Worm (Caenorhabditis elegans): ENCODE measurements around the gene mcm-3.
A peak's percentile ranks its signal among the peaks of the same experiment; 100 is the strongest.

The mcm-3 gene

ce11 chrV:15059534-15059933 lies at the start of gene mcm-3, which contains the start of gene C25D7.15:
TSS of gene mcm-3 (minus strand) at chrV:15059599.
TSS of gene C25D7.15 (plus strand) at chrV:15059808.
- TF ChIP-seq R02D3.7 (tag; optimal IDR thresholded peaks at IDR 0.05) (no peak), mes-2 (tag; optimal IDR thresholded peaks at IDR 0.05; ENCODE audit: poor library complexity, severe bottlenecking) (peak; percentile 64), nhr-48 (tag; optimal IDR thresholded peaks at IDR 0.05) (peak; percentile 12), daf-16 (GFP tag; optimal IDR thresholded peaks at IDR 0.05) (no peak), daf-16 (tag; optimal IDR thresholded peaks at IDR 0.05) (peak; percentile 70), nhr-6 (tag; optimal IDR thresholded peaks at IDR 0.05) (peak; percentile 79), duxl-1 (tag; optimal IDR thresholded peaks at IDR 0.05; ENCODE audit: poor library complexity) (no peak), Y48G9A.11 (GFP tag; IDR thresholded peaks at IDR 0.05) (no peak), nhr-42 (GFP tag; IDR thresholded peaks at IDR 0.05) (no peak), unc-130 (GFP tag; optimal IDR thresholded peaks at IDR 0.05) (peak; percentile 25), lin-38 (GFP tag; IDR thresholded peaks at IDR 0.05) (peak; percentile 66), php-3 (GFP tag; IDR thresholded peaks at IDR 0.05) (no peak), hlh-11 (tag; optimal IDR thresholded peaks at IDR 0.05) (peak; percentile 5), nhr-102 (tag; optimal IDR thresholded peaks at IDR 0.05) (no peak), gei-8 (GFP tag; optimal IDR thresholded peaks at IDR 0.05) (no peak), hif-1 (tag; optimal IDR thresholded peaks at IDR 0.05) (no peak), dpl-1 (GFP tag; optimal IDR thresholded peaks at IDR 0.05) (peak; percentile 85), dmd-8 (GFP tag; IDR thresholded peaks at IDR 0.05) (no peak)

- TF ChIP-seq egl-43 (GFP tag; IDR thresholded peaks at IDR 0.05) (0 out of 2 replicates have a peak, but pooled peaks have one; percentile 14), lim-7 (GFP tag; IDR thresholded peaks at IDR 0.05) (peak; percentile 67), hmg-1.1 (GFP tag; IDR thresholded peaks at IDR 0.05) (peak; percentile 21; the same call in 1 of the 2 replicates), dmd-8 (GFP tag; IDR thresholded peaks at IDR 0.05) (0 out of 2 replicates have a peak, but pooled peaks have one; percentile 58), ceh-44 (GFP tag; IDR thresholded peaks at IDR 0.05) (0 out of 2 replicates have a peak, but pooled peaks have one; percentile 37)
These were observed 46.6 kb upstream of the mcm-3 start, which contains the start of gene C01G10.14 for ce11 chrV:15105893-15106598. TSS of gene C01G10.14 (minus strand) at chrV:15105943.

- no peak for TF ChIP-seq dve-1 (tag; optimal IDR thresholded peaks at IDR 0.05; ENCODE audit: insufficient read depth)
- no peak for TF ChIP-seq nhr-42 (GFP tag; IDR thresholded peaks at IDR 0.05)
- TF ChIP-seq dmd-8 (GFP tag; IDR thresholded peaks at IDR 0.05) = no peak
- no peak for TF ChIP-seq tra-1 (GFP tag; IDR thresholded peaks at IDR 0.05)
- no peak for TF ChIP-seq T26A8.4 (GFP tag; IDR thresholded peaks at IDR 0.05)
- TF ChIP-seq set-16 (GFP tag; IDR thresholded peaks at IDR 0.05) = no peak
- TF ChIP-seq nhr-25 (tag; optimal IDR thresholded peaks at IDR 0.05; ENCODE audit: borderline replicate concordance, insufficient read depth) = no peak
- no peak for TF ChIP-seq daf-12 (tag; optimal IDR thresholded peaks at IDR 0.05)
- TF ChIP-seq gei-8 (GFP tag; optimal IDR thresholded peaks at IDR 0.05) = no peak
- TF ChIP-seq dpl-1 (GFP tag; optimal IDR thresholded peaks at IDR 0.05) = no peak
- TF ChIP-seq mxl-2 (GFP tag; conservative IDR thresholded peaks at IDR 0.05) = no peak
- TF ChIP-seq unc-39 (tag; optimal IDR thresholded peaks at IDR 0.05) = no peak
- TF ChIP-seq ceh-62 (tag; optimal IDR thresholded peaks at IDR 0.05) = no peak
- no peak for TF ChIP-seq F10B5.3 (tag; optimal IDR thresholded peaks at IDR 0.05)
- TF ChIP-seq nhr-6 (tag; optimal IDR thresholded peaks at IDR 0.05) = no peak
- no peak for TF ChIP-seq ztf-7 (tag; optimal IDR thresholded peaks at IDR 0.05)
- TF ChIP-seq unc-62 (GFP tag; optimal IDR thresholded peaks at IDR 0.05 in 1 of 2) = no peak
- TF ChIP-seq unc-62 (tag; optimal IDR thresholded peaks at IDR 0.05) = no peak
- TF ChIP-seq lsy-2 (tag; optimal IDR thresholded peaks at IDR 0.05) = no peak
These were observed 40.0 kb upstream of the mcm-3 start, which contains the start of gene C01G10.1 for ce11 chrV:15099447-15099846. TSS of gene C01G10.1 (plus strand) at chrV:15099747.

Measured in whole organism, L4 larva.